2 fruit fly cellular contexts compared by ENCODE assay signal in genomic region chrX:5847544-5847943, dm6.
A peak's percentile ranks its signal among the peaks of the same experiment; 100 is the strongest.
TF ChIP-seq lines count a peak whose summit lies in the region.

No protein-coding gene starts in this region.

- TF ChIP-seq CTCF in whole organism, embryonic (GFP tag; optimal IDR thresholded peaks at IDR 0.05; lab: Kevin White, UChicago): no peak

TF ChIP-seq in whole organism, embryonic, 481 proteins besides CTCF, POLR2A, EP300 and RAD21 (continues in another document):
- TF ChIP-seq sob (GFP tag; IDR thresholded peaks at IDR 0.05; lab: Robert Waterston, UW) (peak; percentile 63), CG15073 (GFP tag; optimal IDR thresholded peaks at IDR 0.05; lab: Kevin White, UChicago) (no peak), CG4730 (GFP tag; IDR thresholded peaks at IDR 0.05; lab: Robert Waterston, UW) (peak; percentile 44; the same call in 1 of the 2 replicates), gro (GFP tag; optimal IDR thresholded peaks at IDR 0.05; lab: Kevin White, UChicago) (no peak), HLH3B (GFP tag; IDR thresholded peaks at IDR 0.05; lab: Robert Waterston, UW) (peak; percentile 61), mam (GFP tag; optimal IDR thresholded peaks at IDR 0.05; lab: Kevin White, UChicago) (peak; percentile 34), ttk (GFP tag; IDR thresholded peaks at IDR 0.05; lab: Robert Waterston, UW) (peak; percentile 35; the same call in 1 of the 2 replicates), CG32532 (GFP tag; IDR thresholded peaks at IDR 0.05; lab: Robert Waterston, UW) (peak; percentile 45), PHDP (tag; optimal IDR thresholded peaks at IDR 0.05; lab: Kevin White, UChicago) (peak; percentile 17), MBD-R2 (GFP tag; IDR thresholded peaks at IDR 0.05; lab: Robert Waterston, UW) (0 out of 2 replicates have a peak, but pooled peaks have one; percentile 12), CG30403 (GFP tag; optimal IDR thresholded peaks at IDR 0.05; lab: Kevin White, UChicago) (no peak), lola (GFP tag; optimal IDR thresholded peaks at IDR 0.05; lab: Kevin White, UChicago) (no peak), CG2678 (tag; optimal IDR thresholded peaks at IDR 0.05; lab: Kevin White, UChicago) (peak; percentile 51), ind (GFP tag; optimal IDR thresholded peaks at IDR 0.05; lab: Kevin White, UChicago) (peak; percentile 6), unpg (GFP tag; optimal IDR thresholded peaks at IDR 0.05; lab: Kevin White, UChicago) (peak; percentile 5), Hr3 (GFP tag; optimal IDR thresholded peaks at IDR 0.05; lab: Kevin White, UChicago) (no peak), CG9932 (GFP tag; IDR thresholded peaks at IDR 0.05; lab: Robert Waterston, UW) (peak; percentile 44), Sox102F (GFP tag; optimal IDR thresholded peaks at IDR 0.05; lab: Kevin White, UChicago) (peak; percentile 34), Xbp1 (GFP tag; optimal IDR thresholded peaks at IDR 0.05; lab: Kevin White, UChicago) (peak; percentile 35), Pdp1 (GFP tag; optimal IDR thresholded peaks at IDR 0.05; lab: Kevin White, UChicago) (no peak), CG9727 (GFP tag; optimal IDR thresholded peaks at IDR 0.05; lab: Kevin White, UChicago) (peak; percentile 0), Gug (GFP tag; IDR thresholded peaks at IDR 0.05; lab: Robert Waterston, UW) (0 out of 4 replicates have a peak, but pooled peaks have one; percentile 25), nmo (GFP tag; optimal IDR thresholded peaks at IDR 0.05; lab: Kevin White, UChicago) (peak; percentile 5), CG12219 (GFP tag; optimal IDR thresholded peaks at IDR 0.05; lab: Kevin White, UChicago) (peak; percentile 12), CG11456 (GFP tag; IDR thresholded peaks at IDR 0.05; lab: Robert Waterston, UW) (peak; percentile 48; the same call in 1 of the 3 replicates), CG31441 (GFP tag; IDR thresholded peaks at IDR 0.05; lab: Robert Waterston, UW) (peak; percentile 24; the same call in 1 of the 2 replicates), CG7745 (tag; optimal IDR thresholded peaks at IDR 0.05; lab: Kevin White, UChicago) (no peak), az2 (GFP tag; optimal IDR thresholded peaks at IDR 0.05; lab: Kevin White, UChicago) (peak; percentile 6), CG34376 (GFP tag; optimal IDR thresholded peaks at IDR 0.05; lab: Kevin White, UChicago) (no peak), Lhr (GFP tag; optimal IDR thresholded peaks at IDR 0.05; lab: Kevin White, UChicago) (no peak), Optix (GFP tag; IDR thresholded peaks at IDR 0.05; lab: Robert Waterston, UW) (peak; percentile 34; the same call in 2 of the 3 replicates), cwo (GFP tag; optimal IDR thresholded peaks at IDR 0.05; lab: Kevin White, UChicago) (peak; percentile 25), p53 (GFP tag; optimal IDR thresholded peaks at IDR 0.05; lab: Kevin White, UChicago) (no peak), CG3847 (GFP tag; IDR thresholded peaks at IDR 0.05; lab: Robert Waterston, UW) (peak; percentile 16; the same call in 1 of the 2 replicates), danr (GFP tag; IDR thresholded peaks at IDR 0.05; lab: Robert Waterston, UW) (no peak), onecut (GFP tag; IDR thresholded peaks at IDR 0.05; lab: Robert Waterston, UW) (peak; percentile 18; the same call in 1 of the 2 replicates), lilli (GFP tag; optimal IDR thresholded peaks at IDR 0.05; lab: Kevin White, UChicago) (peak; percentile 35), CG15269 (tag; optimal IDR thresholded peaks at IDR 0.05; lab: Kevin White, UChicago) (peak; percentile 36), tin (GFP tag; optimal IDR thresholded peaks at IDR 0.05; lab: Kevin White, UChicago) (no peak), nerfin-2 (GFP tag; IDR thresholded peaks at IDR 0.05; lab: Robert Waterston, UW; ENCODE audit: partially characterized antibody) (no peak), hb (GFP tag; IDR thresholded peaks at IDR 0.05; lab: Robert Waterston, UW; ENCODE audit: partially characterized antibody) (no peak), CG7556 (GFP tag; optimal IDR thresholded peaks at IDR 0.05; lab: Kevin White, UChicago) (peak; percentile 22), Hmr (GFP tag; optimal IDR thresholded peaks at IDR 0.05; lab: Kevin White, UChicago) (peak; percentile 45), rib (GFP tag; IDR thresholded peaks at IDR 0.05; lab: Robert Waterston, UW) (no peak)

TF ChIP-seq in whole organism, prepupa, 60 proteins besides CTCF, POLR2A, EP300 and RAD21:
- TF ChIP-seq Eip78C (GFP tag; lab: Kevin White, UChicago) (peak; percentile 9), CG6854 (GFP tag; optimal IDR thresholded peaks at IDR 0.05; lab: Kevin White, UChicago) (no peak), eg (GFP tag; IDR thresholded peaks at IDR 0.05; lab: Robert Waterston, UW) (0 out of 3 replicates have a peak, but pooled peaks have one; percentile 12), CG11294 (GFP tag; IDR thresholded peaks at IDR 0.05; lab: Robert Waterston, UW) (no peak)

Comparison
In these comparisons a context has a peak if more than half of its experiments do, and no peak if none do; other contexts are left out.
1. Of the 7 proteins assayed by ChIP-seq in both whole organism, embryonic and whole organism, prepupa: peak only in whole organism, embryonic: Gug and Sox102F; only in whole organism, prepupa: none; in both: none; in neither: 5.